Worm (Caenorhabditis elegans) whole organism, L1 larva: ENCODE measurements around the gene dohh-1.

Experiments used
- C16A3.4 ChIP-seq: fragments of 150-350 bp; optimal IDR thresholded peaks from 2 replicates; lab custom pipeline; 2014; ENCODE audit warnings: missing biosample characterization, missing genetic modification characterization
- Y116A8C.19 ChIP-seq: sonication (generic microtip); optimal IDR thresholded peaks from 2 replicates; lab custom pipeline; 2016; ENCODE audit warnings: missing compliant biosample characterization, missing genetic modification characterization, borderline replicate concordance
- aha-1 ChIP-seq: fragments of 150-350 bp; optimal IDR thresholded peaks from 2 replicates; lab custom pipeline; 2014; ENCODE audit warnings: missing biosample characterization, missing genetic modification characterization
- aly-2 ChIP-seq: fragments of 150-350 bp; optimal IDR thresholded peaks from 2 replicates; lab custom pipeline; 2014; ENCODE audit warnings: missing biosample characterization, missing genetic modification characterization
- ama-1 ChIP-seq: fragments of 150-350 bp; optimal IDR thresholded peaks from 2 replicates; lab custom pipeline; 2014
- ceh-63 ChIP-seq: fragments of 200-800 bp; sonication (Bioruptor generic); optimal IDR thresholded peaks from 2 replicates; lab custom pipeline; 2018; ENCODE audit warnings: mild to moderate bottlenecking, missing genetic modification characterization, missing compliant biosample characterization
- ceh-8 ChIP-seq: fragments of 200-800 bp; sonication (Bioruptor generic); optimal IDR thresholded peaks from 2 replicates; lab custom pipeline; 2018; ENCODE audit warnings: mild to moderate bottlenecking, missing genetic modification characterization, moderate library complexity, missing compliant biosample characterization
- ceh-82 ChIP-seq, 3 experiments: fragments of 150-350 bp in 1 of 3; sonication (generic microtip) in 2 of 3; optimal IDR thresholded peaks; 2 replicates each; lab custom pipeline; 2014 to 2017; ENCODE audit warnings: missing biosample characterization in 3 of 3, missing genetic modification characterization in 3 of 3
- ces-1 ChIP-seq: fragments of 150-350 bp; optimal IDR thresholded peaks from 2 replicates; lab custom pipeline; 2014; ENCODE audit warnings: missing biosample characterization, missing genetic modification reagents, missing genetic modification characterization
- efl-1 ChIP-seq, 4 experiments: fragments of 150-350 bp; optimal IDR thresholded peaks in 3 of 4; peaks in 1 of 4; 1 replicate in 1 of 4; 2 replicates in 3 of 4; lab custom pipeline; 2014; ENCODE audit warnings: missing biosample characterization in 2 of 4, missing genetic modification characterization in 2 of 4, missing genetic modification reagents in 2 of 4
- egl-13 ChIP-seq: sonication (generic microtip); optimal IDR thresholded peaks from 2 replicates; lab custom pipeline; 2016; ENCODE audit warnings: missing genotype, missing genetic modification reagents, missing genetic modification characterization, missing compliant biosample characterization
- egl-27 ChIP-seq, 2 experiments: fragments of 150-350 bp in 1 of 2; sonication (generic microtip); optimal IDR thresholded peaks; 3 replicates each; lab custom pipeline; 2017 to 2018; ENCODE audit warnings: missing biosample characterization in 2 of 2, missing genetic modification characterization in 2 of 2, missing genetic modification reagents in 2 of 2
- elt-2 ChIP-seq: sonication (generic microtip); optimal IDR thresholded peaks from 2 replicates; lab custom pipeline; 2016; ENCODE audit warnings: missing genetic modification characterization, mild to moderate bottlenecking, inconsistent platforms, missing compliant biosample characterization, missing genetic modification reagents
- elt-3 ChIP-seq, 6 experiments: fragments of 150-350 bp in 1 of 6; sonication (generic microtip); optimal IDR thresholded peaks; 2 replicates each; lab custom pipeline; 2017 to 2018; ENCODE audit warnings: missing biosample characterization in 6 of 6, missing genetic modification characterization in 6 of 6, inconsistent platforms in 1 of 6
- fkh-10 ChIP-seq: sonication (generic microtip); optimal IDR thresholded peaks from 2 replicates; lab custom pipeline; 2017; ENCODE audit warnings: missing biosample characterization, missing genetic modification reagents, missing genetic modification characterization
- fkh-8 ChIP-seq: sonication (generic microtip); optimal IDR thresholded peaks from 2 replicates; lab custom pipeline; 2016; ENCODE audit warnings: mild to moderate bottlenecking, missing genetic modification characterization, missing compliant biosample characterization
- fos-1 ChIP-seq: fragments of 150-350 bp; optimal IDR thresholded peaks from 2 replicates; lab custom pipeline; 2014; ENCODE audit warnings: missing biosample characterization, missing genetic modification characterization
- grh-1 ChIP-seq: fragments of 200-800 bp; sonication (Bioruptor generic); IDR thresholded peaks from 2 replicates; pipeline ENCODE4 v1.3.6; 2022; ENCODE audit warnings: missing genetic modification reagents, missing genetic modification characterization, missing compliant biosample characterization
- hlh-17 ChIP-seq: fragments of 200-800 bp; sonication (Bioruptor generic); optimal IDR thresholded peaks from 2 replicates; lab custom pipeline; 2018; ENCODE audit warnings: missing genetic modification characterization, mild to moderate bottlenecking, missing compliant biosample characterization, moderate library complexity, borderline replicate concordance
- hlh-4 ChIP-seq: sonication (generic microtip); optimal IDR thresholded peaks from 2 replicates; lab custom pipeline; 2016; ENCODE audit warnings: mild to moderate bottlenecking, missing genetic modification characterization, missing compliant biosample characterization
- hpl-2 ChIP-seq: fragments of 150-350 bp; optimal IDR thresholded peaks from 2 replicates; lab custom pipeline; 2014; ENCODE audit warnings: missing biosample characterization, missing genetic modification reagents, missing genetic modification characterization
- lin-15B ChIP-seq: fragments of 150-350 bp; sonication (generic microtip); optimal IDR thresholded peaks from 3 replicates; lab custom pipeline; 2014; ENCODE audit warnings: missing biosample characterization, missing genetic modification characterization
- lir-3 ChIP-seq: sonication (generic microtip); optimal IDR thresholded peaks from 2 replicates; lab custom pipeline; 2016; ENCODE audit warnings: mild to moderate bottlenecking, missing genetic modification characterization, moderate library complexity, missing compliant biosample characterization; ENCODE audit not compliant: poor library complexity
- lsy-2 ChIP-seq, 2 experiments: fragments of 150-350 bp; optimal IDR thresholded peaks; 2 replicates each; lab custom pipeline; 2014; ENCODE audit warnings: missing biosample characterization in 2 of 2, missing genetic modification characterization in 2 of 2
- mab-9 ChIP-seq: fragments of 200-800 bp; sonication (Bioruptor generic); IDR thresholded peaks from 2 replicates; pipeline ENCODE4 v1.3.6; 2022; ENCODE audit warnings: missing genetic modification reagents, missing genetic modification characterization, missing compliant biosample characterization
- mef-2 ChIP-seq: fragments of 150-350 bp; optimal IDR thresholded peaks from 2 replicates; lab custom pipeline; 2014; ENCODE audit warnings: missing biosample characterization, missing genetic modification characterization
- mep-1 ChIP-seq: fragments of 150-350 bp; optimal IDR thresholded peaks from 2 replicates; lab custom pipeline; 2014; ENCODE audit warnings: missing biosample characterization, missing genetic modification characterization
- nhr-12 ChIP-seq: sonication (generic microtip); optimal IDR thresholded peaks from 2 replicates; lab custom pipeline; 2017; ENCODE audit warnings: missing biosample characterization, missing genetic modification characterization
- nhr-19 ChIP-seq: fragments of 200-800 bp; sonication (Bioruptor generic); conservative IDR thresholded peaks from 2 replicates; pipeline ENCODE4 v1.3.6; 2022; ENCODE audit warnings: missing genetic modification characterization, missing compliant biosample characterization
- nhr-20 ChIP-seq: sonication (generic microtip); optimal IDR thresholded peaks from 2 replicates; lab custom pipeline; 2016; ENCODE audit warnings: mild to moderate bottlenecking, missing genetic modification characterization, missing compliant biosample characterization
- nhr-237 ChIP-seq: fragments of 150-350 bp; optimal IDR thresholded peaks from 2 replicates; lab custom pipeline; 2014; ENCODE audit warnings: missing biosample characterization, missing genetic modification characterization
- nhr-47 ChIP-seq: sonication (generic microtip); optimal IDR thresholded peaks from 2 replicates; lab custom pipeline; 2016; ENCODE audit warnings: mild to moderate bottlenecking, missing genetic modification characterization, moderate library complexity, missing compliant biosample characterization
- nhr-71 ChIP-seq: sonication (generic microtip); optimal IDR thresholded peaks from 2 replicates; lab custom pipeline; 2016; ENCODE audit warnings: mild to moderate bottlenecking, missing genetic modification characterization, moderate library complexity, missing compliant biosample characterization
- nhr-76 ChIP-seq: sonication (generic microtip); optimal IDR thresholded peaks from 2 replicates; lab custom pipeline; 2017; ENCODE audit warnings: missing biosample characterization, missing genetic modification characterization
- nhr-77 ChIP-seq: fragments of 150-350 bp; optimal IDR thresholded peaks from 2 replicates; lab custom pipeline; 2014; ENCODE audit warnings: missing biosample characterization, missing genetic modification characterization
- pag-3 ChIP-seq: sonication (generic microtip); optimal IDR thresholded peaks from 2 replicates; lab custom pipeline; 2017; ENCODE audit warnings: missing genetic modification characterization, mild to moderate bottlenecking, missing compliant biosample characterization, antibody characterized with exemption, borderline replicate concordance; ENCODE audit not compliant: insufficient read depth
- pax-3 ChIP-seq: fragments of 200-800 bp; sonication (Bioruptor generic); optimal IDR thresholded peaks from 2 replicates; lab custom pipeline; 2018; ENCODE audit warnings: mild to moderate bottlenecking, missing genetic modification characterization, moderate library complexity, missing compliant biosample characterization
- pqm-1 ChIP-seq: sonication (generic microtip); optimal IDR thresholded peaks from 3 replicates; lab custom pipeline; 2017; ENCODE audit warnings: missing biosample characterization, missing genetic modification characterization
- rnt-1 ChIP-seq: sonication (generic microtip); optimal IDR thresholded peaks from 2 replicates; lab custom pipeline; 2016; ENCODE audit warnings: mild to moderate bottlenecking, missing genetic modification characterization, moderate library complexity, missing compliant biosample characterization
- snpc-4 ChIP-seq: fragments of 150-350 bp; optimal IDR thresholded peaks from 2 replicates; lab custom pipeline; 2014; ENCODE audit warnings: missing biosample characterization, missing genetic modification characterization
- sox-4 ChIP-seq: sonication (generic microtip); optimal IDR thresholded peaks from 2 replicates; lab custom pipeline; 2016; ENCODE audit warnings: missing genetic modification characterization, missing compliant biosample characterization
- sptf-1 ChIP-seq: fragments of 150-350 bp; optimal IDR thresholded peaks from 2 replicates; lab custom pipeline; 2014; ENCODE audit warnings: missing biosample characterization, missing genetic modification characterization
- sup-37 ChIP-seq: fragments of 200-800 bp; sonication (Bioruptor generic); optimal IDR thresholded peaks from 2 replicates; lab custom pipeline; 2018; ENCODE audit warnings: mild to moderate bottlenecking, missing genetic modification characterization, missing compliant biosample characterization
- swsn-7 ChIP-seq: sonication (generic microtip); optimal IDR thresholded peaks from 2 replicates; lab custom pipeline; 2016; ENCODE audit warnings: missing genetic modification characterization, missing compliant biosample characterization
- tbx-2 ChIP-seq: sonication (generic microtip); optimal IDR thresholded peaks from 2 replicates; lab custom pipeline; 2016; ENCODE audit warnings: missing genetic modification characterization, missing compliant biosample characterization
- unc-30 ChIP-seq: sonication (generic microtip); optimal IDR thresholded peaks from 2 replicates; lab custom pipeline; 2017; ENCODE audit warnings: missing biosample characterization, missing genetic modification characterization
- unc-62 ChIP-seq: fragments of 150-350 bp; optimal IDR thresholded peaks from 2 replicates; lab custom pipeline; 2014; ENCODE audit warnings: missing biosample characterization, missing genetic modification reagents, missing genetic modification characterization
- unc-98 ChIP-seq: fragments of 200-800 bp; sonication (Bioruptor generic); IDR thresholded peaks from 2 replicates; pipeline ENCODE4 v1.3.6; 2022; ENCODE audit warnings: missing genetic modification characterization, missing compliant biosample characterization
- vab-15 ChIP-seq: sonication (generic microtip); optimal IDR thresholded peaks from 2 replicates; lab custom pipeline; 2017; ENCODE audit warnings: missing genotype, mild to moderate bottlenecking, missing genetic modification characterization, missing compliant biosample characterization
- xbp-1 ChIP-seq: sonication (generic microtip); optimal IDR thresholded peaks from 2 replicates; lab custom pipeline; 2016; ENCODE audit warnings: missing genetic modification characterization, missing compliant biosample characterization
- zip-4 ChIP-seq: fragments of 200-800 bp; sonication (Bioruptor generic); optimal IDR thresholded peaks from 2 replicates; lab custom pipeline; 2018; ENCODE audit warnings: mild to moderate bottlenecking, missing genetic modification characterization, moderate library complexity, missing compliant biosample characterization
- ztf-11 ChIP-seq, 2 experiments: sonication (generic microtip); optimal IDR thresholded peaks; 2 replicates each; lab custom pipeline; 2016 to 2017; ENCODE audit warnings: missing genetic modification characterization in 2 of 2, missing biosample characterization in 1 of 2, missing compliant biosample characterization in 1 of 2

dohh-1 gene

DNA sequence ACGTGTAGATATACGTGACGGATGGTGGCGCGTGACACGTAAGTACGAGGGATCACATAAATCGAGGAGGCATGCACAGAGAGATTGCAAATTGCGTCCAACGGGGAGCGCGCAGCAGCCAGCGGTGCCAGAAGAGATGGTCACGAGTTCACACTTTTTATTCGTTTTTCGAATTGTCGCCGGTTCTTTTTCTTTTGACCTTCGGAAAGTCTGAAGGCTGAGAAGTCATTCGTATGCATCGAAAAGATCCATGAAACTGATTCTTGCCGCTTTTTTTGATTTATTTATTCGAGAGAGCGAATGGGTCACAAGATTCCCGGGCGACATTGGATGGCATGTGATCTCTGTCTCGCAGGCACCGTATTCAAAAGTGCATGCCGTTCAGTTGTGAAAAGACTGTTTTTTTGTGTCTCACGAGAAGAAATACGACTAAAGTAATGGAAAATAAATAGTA is 20.8 kb upstream of the dohh-1 start:
- TF ChIP-seq tbx-2 (tag; lab: Kevin White, UChicago) (peak; percentile 86), efl-1 (optimal IDR thresholded peaks at IDR 0.05; lab: Kevin White, UChicago) (peak; percentile 44 to 58), efl-1 (GFP tag; optimal IDR thresholded peaks at IDR 0.05 in 1 of 2; lab: Kevin White, UChicago) (peak; percentile 57 to 95), mef-2 (tag; lab: Kevin White, UChicago) (no peak), fkh-10 (GFP tag; lab: Kevin White, UChicago) (peak; percentile 10), rnt-1 (tag; lab: Kevin White, UChicago) (peak; percentile 89), hlh-17 (GFP tag; lab: Kevin White, UChicago) (no peak), aly-2 (tag; lab: Kevin White, UChicago) (no peak), vab-15 (tag; lab: Kevin White, UChicago) (no peak), ztf-11 (tag; optimal IDR thresholded peaks at IDR 0.05; lab: Kevin White, UChicago) (peak in 1 of 2 experiments; percentile 79), hpl-2 (no peak), sup-37 (peak; percentile 51), fkh-8 (tag; lab: Kevin White, UChicago) (peak; percentile 60), sptf-1 (tag; lab: Kevin White, UChicago) (no peak), pag-3 (tag; lab: Kevin White, UChicago) (no peak), ceh-8 (GFP tag; lab: Kevin White, UChicago) (no peak), egl-13 (peak; percentile 51), unc-30 (no peak), mab-9 (GFP tag; lab: Robert Waterston, UW) (peak; percentile 87), hlh-4 (no peak), nhr-237 (tag; lab: Kevin White, UChicago) (no peak), Y116A8C.19 (tag; lab: Kevin White, UChicago) (no peak), nhr-20 (peak; percentile 95), unc-62 (GFP tag; lab: Kevin White, UChicago) (no peak), ama-1 (lab: Kevin White, UChicago) (peak; percentile 58), elt-3 (tag; optimal IDR thresholded peaks at IDR 0.05; lab: Kevin White, UChicago) (peak in 2 of 6 experiments; percentile 45 to 52), nhr-19 (GFP tag; lab: Robert Waterston, UW) (peak; percentile 87), lsy-2 (tag; optimal IDR thresholded peaks at IDR 0.05; lab: Kevin White, UChicago) (peak; percentile 67 to 68), lir-3 (tag; lab: Kevin White, UChicago) (peak; percentile 78), nhr-12 (tag; lab: Kevin White, UChicago) (no peak), pax-3 (tag; lab: Kevin White, UChicago) (peak; percentile 77), pqm-1 (no peak), aha-1 (tag; lab: Kevin White, UChicago) (peak; percentile 87), ces-1 (GFP tag; lab: Kevin White, UChicago) (no peak), egl-27 (tag; optimal IDR thresholded peaks at IDR 0.05; lab: Kevin White, UChicago) (no peak), xbp-1 (tag; lab: Kevin White, UChicago) (peak; percentile 87), unc-98 (no peak), nhr-76 (tag; lab: Kevin White, UChicago) (no peak), ceh-63 (GFP tag; lab: Kevin White, UChicago) (no peak), nhr-77 (no peak), mep-1 (peak; percentile 82), C16A3.4 (peak; percentile 78), snpc-4 (tag; lab: Kevin White, UChicago) (peak; percentile 31), lin-15B (tag; lab: Kevin White, UChicago) (no peak), sox-4 (peak; percentile 70), nhr-47 (tag; lab: Kevin White, UChicago) (peak; percentile 88), fos-1 (tag; lab: Kevin White, UChicago) (no peak), elt-2 (peak; percentile 25), zip-4 (GFP tag; lab: Kevin White, UChicago) (peak; percentile 53), nhr-71 (tag; lab: Kevin White, UChicago) (peak; percentile 96), ceh-82 (tag; optimal IDR thresholded peaks at IDR 0.05; lab: Kevin White, UChicago) (peak; percentile 12 to 56 (median 37)), grh-1 (GFP tag; lab: Robert Waterston, UW) (peak; percentile 45), swsn-7 (tag; lab: Kevin White, UChicago) (peak; percentile 83)
